Fruit fly (Drosophila melanogaster) whole organism, embryonic: ENCODE data around the gene CG33934.

ENCODE experiments used
- Abd-B ChIP-seq: fragments of 200-800 bp; sonication (Bioruptor generic); optimal IDR thresholded peaks from 2 replicates; lab custom pipeline; 2018; ENCODE audit warnings: missing biosample characterization, mild to moderate bottlenecking, missing genetic modification characterization, moderate library complexity
- CG11560 ChIP-seq: fragments of 200-800 bp; sonication (Bioruptor generic); IDR thresholded peaks from 3 replicates; pipeline ENCODE4 v1.3.6; 2022; ENCODE audit warnings: missing biosample characterization, missing genetic modification characterization
- CG12299 ChIP-seq: fragments of 200-800 bp; sonication (Bioruptor generic); optimal IDR thresholded peaks from 2 replicates; lab custom pipeline; 2018; ENCODE audit warnings: missing biosample characterization, mild to moderate bottlenecking, missing genetic modification characterization
- CG1233 ChIP-seq: fragments of 200-800 bp; sonication (Bioruptor generic); optimal IDR thresholded peaks from 4 replicates; lab custom pipeline; 2018; ENCODE audit warnings: missing biosample characterization, mild to moderate bottlenecking, missing genetic modification characterization
- CG13287 ChIP-seq: fragments of 200-800 bp; sonication (Bioruptor generic); IDR thresholded peaks from 2 replicates; pipeline ENCODE4 v1.3.6; 2022; ENCODE audit warnings: missing biosample characterization, missing genetic modification characterization; ENCODE audit not compliant: partially characterized antibody
- CG17829 ChIP-seq: fragments of 200-800 bp; optimal IDR thresholded peaks from 2 replicates; lab custom pipeline; 2019; ENCODE audit warnings: missing biosample characterization, mild to moderate bottlenecking, missing genetic modification characterization, moderate library complexity
- CG2129 ChIP-seq: fragments of 200-800 bp; sonication (Bioruptor generic); IDR thresholded peaks from 2 replicates; pipeline ENCODE4 v1.3.6; 2022; ENCODE audit warnings: missing biosample characterization, missing genetic modification characterization; ENCODE audit not compliant: partially characterized antibody
- CG2678 ChIP-seq: fragments of 200-800 bp; sonication (Bioruptor generic); optimal IDR thresholded peaks from 3 replicates; lab custom pipeline; 2019; ENCODE audit warnings: missing biosample characterization, mild to moderate bottlenecking, missing genetic modification characterization, moderate library complexity
- CG32772 ChIP-seq: fragments of 200-800 bp; sonication (Bioruptor generic); IDR thresholded peaks from 2 replicates; pipeline ENCODE4 v1.3.6; 2022; ENCODE audit warnings: missing biosample characterization, missing genetic modification characterization
- CG33557 ChIP-seq: fragments of 200-800 bp; sonication (Bioruptor generic); optimal IDR thresholded peaks from 2 replicates; lab custom pipeline; 2019; ENCODE audit warnings: missing biosample characterization, mild to moderate bottlenecking, missing genetic modification characterization, moderate library complexity
- CG3726 ChIP-seq: fragments of 200-800 bp; sonication (Bioruptor generic); IDR thresholded peaks from 3 replicates; pipeline ENCODE4, ENCODE4 v1.3.6; 2022; ENCODE audit warnings: missing biosample characterization, missing genetic modification characterization
- CG3995 ChIP-seq: fragments of 200-800 bp; sonication (Bioruptor generic); optimal IDR thresholded peaks from 3 replicates; lab custom pipeline; 2016; ENCODE audit warnings: missing biosample characterization, missing genetic modification characterization
- CG4707 ChIP-seq: fragments of 200-800 bp; sonication (Bioruptor generic); optimal IDR thresholded peaks from 2 replicates; lab custom pipeline; 2018; ENCODE audit warnings: missing biosample characterization, mild to moderate bottlenecking, missing genetic modification characterization, moderate library complexity
- CG5180 ChIP-seq: fragments of 200-800 bp; sonication (Bioruptor generic); optimal IDR thresholded peaks from 3 replicates; lab custom pipeline; 2017; ENCODE audit warnings: missing biosample characterization, missing genetic modification characterization, mild to moderate bottlenecking, moderate library complexity, missing genetic modification reagents
- CG6175 ChIP-seq: fragments of 200-800 bp; sonication (Bioruptor generic); IDR thresholded peaks from 3 replicates; pipeline ENCODE4 v1.3.6; 2022; ENCODE audit warnings: missing biosample characterization, missing genetic modification characterization
- CG6765 ChIP-seq: fragments of 200-800 bp; sonication (Bioruptor generic); optimal IDR thresholded peaks from 3 replicates; lab custom pipeline; 2017; ENCODE audit warnings: missing biosample characterization, mild to moderate bottlenecking, missing genetic modification characterization
- CG7271 ChIP-seq: fragments of 200-800 bp; sonication (Bioruptor generic); optimal IDR thresholded peaks from 2 replicates; lab custom pipeline; 2018; ENCODE audit warnings: missing biosample characterization, mild to moderate bottlenecking, missing genetic modification characterization, moderate library complexity
- CG9727 ChIP-seq: fragments of 200-800 bp; sonication (Bioruptor generic); optimal IDR thresholded peaks from 3 replicates; lab custom pipeline; 2017; ENCODE audit warnings: missing biosample characterization, mild to moderate bottlenecking, missing genetic modification characterization
- CG9797 ChIP-seq: fragments of 200-800 bp; sonication (Bioruptor generic); optimal IDR thresholded peaks from 3 replicates; lab custom pipeline; 2018; ENCODE audit warnings: missing biosample characterization, mild to moderate bottlenecking, missing genetic modification characterization
- Camta ChIP-seq: fragments of 200-800 bp; sonication (Bioruptor generic); optimal IDR thresholded peaks from 2 replicates; lab custom pipeline; 2016; ENCODE audit warnings: missing biosample characterization, missing genetic modification characterization
- CrebB ChIP-seq: fragments of 200-800 bp; sonication (Bioruptor generic); optimal IDR thresholded peaks from 3 replicates; lab custom pipeline; 2018; ENCODE audit warnings: missing biosample characterization, mild to moderate bottlenecking, missing genetic modification characterization
- Doc3 ChIP-seq: fragments of 200-800 bp; sonication (Bioruptor generic); IDR thresholded peaks from 3 replicates; pipeline ENCODE4 v1.3.6; 2022; ENCODE audit warnings: missing biosample characterization, missing genetic modification characterization; ENCODE audit not compliant: partially characterized antibody
- ERR ChIP-seq: fragments of 200-800 bp; sonication (Bioruptor generic); optimal IDR thresholded peaks from 2 replicates; lab custom pipeline; 2016; ENCODE audit warnings: missing biosample characterization, missing genetic modification characterization
- Elba2 ChIP-seq: fragments of 200-800 bp; sonication (Bioruptor generic); optimal IDR thresholded peaks from 3 replicates; lab custom pipeline; 2016; ENCODE audit warnings: missing biosample characterization, missing genetic modification characterization
- Fer2 ChIP-seq: fragments of 200-800 bp; sonication (Bioruptor generic); optimal IDR thresholded peaks from 2 replicates; lab custom pipeline; 2018; ENCODE audit warnings: missing biosample characterization, mild to moderate bottlenecking, missing genetic modification characterization, moderate library complexity
- MESR4 ChIP-seq: fragments of 200-800 bp; sonication (Bioruptor generic); optimal IDR thresholded peaks from 2 replicates; lab custom pipeline; 2018; ENCODE audit warnings: missing biosample characterization, mild to moderate bottlenecking, missing genetic modification characterization, moderate library complexity
- NC2α ChIP-seq: fragments of 200-800 bp; sonication (Bioruptor generic); optimal IDR thresholded peaks from 2 replicates; lab custom pipeline; 2016; ENCODE audit warnings: missing biosample characterization, missing genetic modification characterization
- Nf-YB ChIP-seq: fragments of 200-800 bp; sonication (Bioruptor generic); optimal IDR thresholded peaks from 3 replicates; lab custom pipeline; 2019; ENCODE audit warnings: missing biosample characterization, mild to moderate bottlenecking, missing genetic modification characterization, moderate library complexity
- Sox100B ChIP-seq: fragments of 200-800 bp; sonication (Bioruptor generic); optimal IDR thresholded peaks from 3 replicates; lab custom pipeline; 2018; ENCODE audit warnings: missing biosample characterization, mild to moderate bottlenecking, missing genetic modification characterization
- Trl ChIP-seq, 3 experiments: fragments of >200 bp in 2 of 3; fragments of 200-800 bp in 1 of 3; sonication (Bioruptor generic) in 1 of 3; optimal IDR thresholded peaks; 2 replicates in 1 of 3; 3 replicates in 2 of 3; lab custom pipeline; 2016 to 2017; ENCODE audit warnings: missing biosample characterization in 1 of 3, missing genetic modification characterization in 1 of 3
- Xrp1 ChIP-seq: fragments of 200-800 bp; sonication (Bioruptor generic); IDR thresholded peaks from 2 replicates; pipeline ENCODE4 v1.3.6; 2022; ENCODE audit warnings: missing biosample characterization, missing genetic modification characterization
- YL-1 ChIP-seq: fragments of 200-800 bp; sonication (Bioruptor generic); optimal IDR thresholded peaks from 3 replicates; lab custom pipeline; 2017; ENCODE audit warnings: missing biosample characterization, mild to moderate bottlenecking, missing genetic modification characterization
- ci ChIP-seq: fragments of 200-800 bp; sonication (Bioruptor generic); IDR thresholded peaks from 3 replicates; pipeline ENCODE4 v1.3.6; 2022; ENCODE audit warnings: missing biosample characterization, missing genetic modification characterization
- gce ChIP-seq: fragments of 200-800 bp; sonication (Bioruptor generic); IDR thresholded peaks from 3 replicates; pipeline ENCODE4 v1.3.6; 2022; ENCODE audit warnings: missing biosample characterization, missing genetic modification characterization
- gcm ChIP-seq: fragments of 200-800 bp; sonication (Bioruptor generic); optimal IDR thresholded peaks from 2 replicates; lab custom pipeline; 2019; ENCODE audit warnings: missing biosample characterization, mild to moderate bottlenecking, missing genetic modification characterization, moderate library complexity
- gsb ChIP-seq: fragments of 200-800 bp; sonication (Bioruptor generic); IDR thresholded peaks from 2 replicates; pipeline ENCODE4 v1.3.6; 2022; ENCODE audit warnings: missing biosample characterization, missing genetic modification characterization
- gt ChIP-seq: fragments of 200-800 bp; sonication (Bioruptor generic); IDR thresholded peaks from 2 replicates; pipeline ENCODE4 v1.3.6; 2022; ENCODE audit warnings: missing biosample characterization, missing genetic modification characterization
- inv ChIP-seq: fragments of 200-800 bp; sonication (Bioruptor generic); IDR thresholded peaks from 2 replicates; pipeline ENCODE4 v1.3.6; 2022; ENCODE audit warnings: missing biosample characterization, missing genetic modification characterization; ENCODE audit not compliant: partially characterized antibody
- mam ChIP-seq: fragments of 200-800 bp; sonication (Bioruptor generic); optimal IDR thresholded peaks from 3 replicates; lab custom pipeline; 2016; ENCODE audit warnings: missing biosample characterization, missing genetic modification characterization
- pan ChIP-seq, 4 experiments: fragments of >200 bp in 3 of 4; fragments of 200-800 bp in 1 of 4; sonication (Bioruptor generic) in 1 of 4; optimal IDR thresholded peaks in 3 of 4; IDR thresholded peaks in 1 of 4; 2 replicates each; pipeline versions ENCODE4 v1.3.6 to Lab custom; 2017 to 2022; ENCODE audit warnings: missing biosample characterization in 2 of 4, missing genetic modification characterization in 2 of 4, mixed read lengths in 1 of 4
- run ChIP-seq: fragments of 200-800 bp; sonication (Bioruptor generic); optimal IDR thresholded peaks from 3 replicates; lab custom pipeline; 2018; ENCODE audit warnings: missing biosample characterization, mild to moderate bottlenecking, missing genetic modification characterization
- scrt ChIP-seq: fragments of 200-800 bp; sonication (Bioruptor generic); optimal IDR thresholded peaks from 2 replicates; lab custom pipeline; 2018; ENCODE audit warnings: missing biosample characterization, mild to moderate bottlenecking, missing genetic modification characterization, moderate library complexity
- sna ChIP-seq: fragments of 200-800 bp; sonication (Bioruptor generic); IDR thresholded peaks from 2 replicates; pipeline ENCODE4 v1.3.6; 2022; ENCODE audit warnings: missing biosample characterization, missing genetic modification characterization; ENCODE audit not compliant: partially characterized antibody
- stc ChIP-seq: fragments of 200-800 bp; sonication (Bioruptor generic); IDR thresholded peaks from 2 replicates; pipeline ENCODE4 v1.3.6; 2022; ENCODE audit warnings: missing biosample characterization, missing genetic modification characterization
- tgo ChIP-seq: fragments of 200-800 bp; sonication (Bioruptor generic); IDR thresholded peaks from 3 replicates; pipeline ENCODE4 v1.3.6; 2022; ENCODE audit warnings: missing biosample characterization, missing genetic modification characterization
- unpg ChIP-seq: fragments of 200-800 bp; sonication (Bioruptor generic); optimal IDR thresholded peaks from 3 replicates; lab custom pipeline; 2018; ENCODE audit warnings: missing biosample characterization, mild to moderate bottlenecking, missing genetic modification characterization, moderate library complexity
- usp ChIP-seq: fragments of >200 bp; optimal IDR thresholded peaks from 2 replicates; lab custom pipeline; 2017; ENCODE audit warnings: missing biosample characterization, missing genetic modification characterization

Gene CG33934

DNA sequence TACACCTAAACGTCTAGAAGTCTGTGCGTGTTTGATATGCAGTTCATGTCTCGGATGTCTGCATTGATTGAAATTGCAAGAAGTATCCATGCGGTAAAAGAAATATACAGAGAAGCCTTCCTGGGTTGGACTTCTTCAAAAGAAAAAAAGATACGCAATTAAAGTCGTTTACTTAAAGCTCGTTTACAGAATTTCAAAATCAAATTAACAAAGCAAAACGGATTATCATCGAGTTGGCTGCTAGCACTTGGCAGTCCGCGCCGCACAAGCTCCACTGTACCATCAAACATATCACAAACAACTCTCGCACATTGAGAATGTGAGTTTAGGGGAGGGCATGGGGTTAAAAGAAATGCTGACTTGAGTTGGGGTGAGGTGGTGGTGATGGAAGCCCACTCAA is 44.1 kb upstream of the CG33934 start (continued):
- TF ChIP-seq MESR4 (GFP tag; lab: Kevin White, UChicago) = no peak
- TF ChIP-seq pan (optimal IDR thresholded peaks at IDR 0.05; lab: Kevin White, UChicago) = no peak
- peak in 1 of 2 experiments; percentile 77 for TF ChIP-seq pan (GFP tag; optimal IDR thresholded peaks at IDR 0.05 in 1 of 2, IDR thresholded peaks at IDR 0.05 in 1 of 2)
- TF ChIP-seq CG17829 = peak; percentile 78
- peak; percentile 73 for TF ChIP-seq CG2678 (tag; lab: Kevin White, UChicago)
- TF ChIP-seq Fer2 (tag; lab: Kevin White, UChicago) = peak; percentile 8
- TF ChIP-seq mam (GFP tag; lab: Kevin White, UChicago) = peak; percentile 62
- TF ChIP-seq CG12299 (tag; lab: Kevin White, UChicago) = peak; percentile 43
- no peak for TF ChIP-seq inv (GFP tag; lab: Robert Waterston, UW)
- no peak for TF ChIP-seq CG11560 (tag; lab: Robert Waterston, UW)
- peak; percentile 83 for TF ChIP-seq CG32772
- peak; percentile 60 for TF ChIP-seq Sox100B (GFP tag; lab: Kevin White, UChicago)
- peak; percentile 51 for TF ChIP-seq CG5180 (GFP tag; lab: Kevin White, UChicago)
- TF ChIP-seq run = peak; percentile 20
- TF ChIP-seq CG3995 (GFP tag; lab: Kevin White, UChicago) = no peak
- peak; percentile 37; the same call in 1 of the 2 replicates for TF ChIP-seq gsb (GFP tag; lab: Robert Waterston, UW)
- peak; percentile 87 for TF ChIP-seq Xrp1 (GFP tag; lab: Robert Waterston, UW)
- no peak for TF ChIP-seq Elba2 (GFP tag; lab: Kevin White, UChicago)
- TF ChIP-seq NC2α = peak; percentile 49
- peak; percentile 69; the same call in 2 of the 3 replicates for TF ChIP-seq CG3726
- peak; percentile 73 for TF ChIP-seq CG33557
- TF ChIP-seq CG1233 = peak; percentile 20
- peak; percentile 13 for TF ChIP-seq scrt
- peak; percentile 53 for TF ChIP-seq Abd-B
- no peak for TF ChIP-seq CG7271 (tag; lab: Kevin White, UChicago)
- peak; percentile 51 for TF ChIP-seq CG9727
- no peak for TF ChIP-seq Trl (optimal IDR thresholded peaks at IDR 0.05; lab: Kevin White, UChicago)
- peak; percentile 68 for TF ChIP-seq Trl (GFP tag; optimal IDR thresholded peaks at IDR 0.05; lab: Kevin White, UChicago)
- 0 out of 2 replicates have a peak, but pooled peaks have one; percentile 10 for TF ChIP-seq gt (GFP tag; lab: Robert Waterston, UW)
- no peak for TF ChIP-seq CG2129 (GFP tag; lab: Robert Waterston, UW)
- TF ChIP-seq ERR = no peak
- 0 out of 3 replicates have a peak, but pooled peaks have one; percentile 46 for TF ChIP-seq gce (GFP tag; lab: Robert Waterston, UW)
- TF ChIP-seq YL-1 (GFP tag; lab: Kevin White, UChicago) = no peak
- peak; percentile 46 for TF ChIP-seq stc
- peak; percentile 39 for TF ChIP-seq Nf-YB (GFP tag; lab: Kevin White, UChicago)
- no peak for TF ChIP-seq usp (GFP tag; lab: Kevin White, UChicago)
- TF ChIP-seq Camta (GFP tag; lab: Kevin White, UChicago) = peak; percentile 60
- peak; percentile 61 for TF ChIP-seq gcm
- peak; percentile 61; the same call in 1 of the 3 replicates for TF ChIP-seq tgo (GFP tag; lab: Robert Waterston, UW)
- TF ChIP-seq CG9797 = no peak
- TF ChIP-seq unpg (GFP tag; lab: Kevin White, UChicago) = peak; percentile 81
- no peak for TF ChIP-seq sna
- peak; percentile 54 for TF ChIP-seq CG4707
- TF ChIP-seq CrebB = peak; percentile 39
- TF ChIP-seq CG6765 (GFP tag; lab: Kevin White, UChicago) = no peak
- no peak for TF ChIP-seq Doc3
- TF ChIP-seq ci = peak; percentile 93
- no peak for TF ChIP-seq CG13287
- 0 out of 3 replicates have a peak, but pooled peaks have one; percentile 38 for TF ChIP-seq CG6175 (GFP tag; lab: Robert Waterston, UW)
- TF ChIP-seq, all 482 proteins: peak for 318
